Worm (Caenorhabditis elegans): Measurements from ENCODE around the gene sri-73.

The sri-73 gene

DNA sequence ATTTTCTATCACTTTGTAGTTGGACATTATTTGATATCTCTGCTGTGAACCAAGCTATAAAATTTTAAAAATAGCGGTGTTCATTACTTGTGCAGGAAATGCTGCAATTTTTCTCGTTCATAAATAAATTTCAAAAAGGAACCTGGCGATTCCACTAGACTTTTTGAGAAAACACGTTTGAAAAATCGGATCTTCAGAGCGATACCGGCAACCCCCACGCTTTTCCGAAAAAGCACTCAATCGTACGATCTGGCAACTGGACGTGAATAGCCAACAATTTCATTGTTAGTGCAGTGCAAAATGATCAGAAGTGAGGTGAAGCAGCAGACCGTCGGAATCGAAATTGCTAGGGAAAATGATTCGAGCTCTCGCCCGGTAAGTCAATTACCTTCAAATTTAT is 15.7 kb upstream of the sri-73 start, which contains the start of gene nstp-7:
nstp-7 (plus strand) TSS at position 301 of the 400 bp plus-strand sequence.
- TF ChIP-seq him-1 (tag; optimal IDR thresholded peaks at IDR 0.05), result no peak
- TF ChIP-seq dao-5 (tag; optimal IDR thresholded peaks at IDR 0.05), result no peak
- no peak for TF ChIP-seq W03F9.2 (tag; optimal IDR thresholded peaks at IDR 0.05)

DNA sequence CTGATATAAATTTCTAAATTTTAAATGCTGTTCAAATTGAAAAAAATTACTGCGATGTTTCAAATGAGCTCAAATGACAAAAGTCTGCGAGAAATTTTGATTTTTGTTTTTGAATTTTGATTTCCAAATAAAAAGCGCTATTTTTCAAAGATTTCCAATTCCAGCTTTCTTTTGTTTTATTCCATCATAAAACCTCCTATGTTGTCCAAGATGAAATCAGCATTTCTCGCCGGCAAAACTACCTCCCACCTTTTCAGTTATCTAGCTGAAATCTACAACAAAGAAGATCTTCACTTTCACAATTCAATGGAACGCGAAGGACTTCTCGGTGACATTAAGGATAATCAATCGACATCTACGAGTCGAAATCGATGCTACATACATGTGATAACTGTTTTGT is 13.1 kb upstream of the sri-73 start, which contains the start of gene K06H6.4:
K06H6.4 (plus strand) TSS at position 301 of the 400 bp plus-strand sequence.
- TF ChIP-seq him-1 (tag; optimal IDR thresholded peaks at IDR 0.05), result no peak
- no peak for TF ChIP-seq W03F9.2 (tag; optimal IDR thresholded peaks at IDR 0.05)
- no peak for TF ChIP-seq dao-5 (tag; optimal IDR thresholded peaks at IDR 0.05)

DNA sequence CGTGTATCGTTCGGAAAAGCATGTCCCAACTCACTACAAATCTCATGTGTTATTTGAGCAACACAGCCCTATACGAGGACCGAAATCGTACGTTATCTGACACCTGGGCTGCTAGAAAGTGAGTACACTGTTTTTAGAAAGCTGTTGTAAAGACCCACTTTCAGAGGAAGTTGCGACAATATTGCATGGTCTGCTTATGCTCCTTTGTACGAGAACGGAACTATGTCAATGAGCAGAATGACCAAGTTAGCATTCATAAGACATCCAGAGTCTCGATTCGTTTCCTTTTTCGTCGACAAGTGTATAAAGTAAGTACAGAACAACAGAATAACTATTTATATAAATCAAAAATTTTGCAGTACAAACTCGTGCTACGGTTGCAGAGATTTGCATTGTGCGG is 11.0 kb upstream of the sri-73 start:
- TF ChIP-seq him-1 (tag; optimal IDR thresholded peaks at IDR 0.05) (no peak), dao-5 (tag; optimal IDR thresholded peaks at IDR 0.05) (no peak), W03F9.2 (tag; optimal IDR thresholded peaks at IDR 0.05) (no peak)

DNA sequence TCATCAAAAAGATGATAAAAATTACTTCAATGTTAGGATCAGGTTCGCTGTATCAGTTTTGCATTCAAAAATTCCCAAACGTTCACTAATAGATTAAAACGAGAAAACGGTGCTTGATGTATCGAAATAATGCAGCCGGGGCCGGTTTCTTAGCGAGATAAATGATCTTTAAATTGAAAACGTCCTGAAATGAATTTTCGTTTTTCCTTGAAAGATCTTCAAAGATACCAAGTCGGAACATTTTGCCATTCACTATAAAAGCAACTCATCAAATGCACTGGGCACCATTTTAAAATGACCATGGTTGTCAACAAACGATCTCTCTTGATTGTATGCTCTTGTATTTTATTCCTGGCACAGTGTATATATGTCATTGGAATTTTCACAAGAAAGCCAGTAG is 10.2 kb upstream of the sri-73 start, which contains the start of gene K06H6.5:
K06H6.5 (plus strand) TSS at position 301 of the 400 bp plus-strand sequence.
- TF ChIP-seq W03F9.2 (tag; optimal IDR thresholded peaks at IDR 0.05) (no peak), dao-5 (tag; optimal IDR thresholded peaks at IDR 0.05) (no peak), him-1 (tag; optimal IDR thresholded peaks at IDR 0.05) (no peak)

DNA sequence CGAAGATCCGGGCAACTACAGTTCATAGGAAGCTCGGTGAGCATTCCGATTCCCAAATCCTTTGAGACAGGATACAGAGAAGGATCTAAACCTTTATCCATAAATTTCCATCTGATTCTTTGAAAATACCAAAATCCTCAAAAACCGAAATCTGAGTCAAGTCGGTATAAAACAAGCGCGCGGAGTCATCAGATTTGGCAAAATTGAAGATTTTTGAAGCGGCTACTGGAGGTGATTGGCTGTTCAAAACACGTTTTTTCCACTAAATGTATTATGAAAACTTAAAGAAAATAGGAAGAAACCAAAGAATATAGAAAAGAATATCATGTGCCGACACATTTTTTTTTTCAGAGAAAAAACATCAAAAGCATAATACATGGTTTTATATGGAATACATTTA is 8.8 kb upstream of the sri-73 start, which contains the start of gene C14C6.13:
C14C6.13 (minus strand) TSS at position 101 of the 400 bp plus-strand sequence.
- TF ChIP-seq dao-5 (tag; optimal IDR thresholded peaks at IDR 0.05) (no peak), W03F9.2 (tag; optimal IDR thresholded peaks at IDR 0.05) (no peak), him-1 (tag; optimal IDR thresholded peaks at IDR 0.05) (no peak)

DNA sequence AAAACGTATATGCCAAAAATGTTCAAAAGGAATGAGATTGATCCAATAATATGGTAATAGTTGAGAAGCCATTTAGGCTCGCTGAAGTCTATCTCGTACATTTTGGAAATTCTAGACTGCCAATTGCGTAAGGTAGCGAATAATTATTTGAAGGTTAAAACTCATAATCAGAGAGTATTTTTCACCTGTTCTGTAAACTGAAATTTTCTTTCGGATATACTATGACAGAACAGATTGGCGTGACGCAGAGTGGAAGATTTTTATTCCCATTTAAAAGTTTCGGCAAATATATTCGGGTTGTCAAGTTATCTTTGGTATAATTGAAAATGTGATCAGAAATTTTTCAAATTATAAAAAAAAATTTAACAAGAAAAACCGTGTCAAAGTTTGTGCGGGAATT is 2.2 kb upstream of the sri-73 start, which contains the start of gene sri-72:
sri-72 (minus strand) TSS at position 101 of the 400 bp plus-strand sequence.
- TF ChIP-seq him-1 (tag; optimal IDR thresholded peaks at IDR 0.05) (no peak), W03F9.2 (tag; optimal IDR thresholded peaks at IDR 0.05) (no peak), dao-5 (tag; optimal IDR thresholded peaks at IDR 0.05) (no peak)

DNA sequence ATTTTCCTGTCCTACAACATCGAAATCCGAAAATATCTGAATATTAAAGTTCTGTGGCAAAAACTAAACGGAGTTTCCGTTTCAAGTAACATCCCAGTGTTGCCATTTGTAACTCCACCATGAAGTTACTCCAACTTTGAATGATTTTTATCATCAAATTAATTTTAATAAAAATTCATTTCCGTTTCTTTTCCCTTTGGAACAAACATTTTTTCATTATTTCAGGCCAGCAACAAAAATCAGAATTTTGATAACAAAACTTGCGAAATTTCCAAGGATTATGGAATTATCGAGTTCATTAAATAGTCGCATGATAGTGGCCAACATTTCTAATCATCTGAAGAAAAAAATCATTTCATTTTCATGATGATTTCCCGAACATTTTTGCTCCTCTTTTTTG is 3.0 kb downstream of the sri-73 start, which contains the start of gene C14C6.2:
C14C6.2 (plus strand) TSS at position 301 of the 400 bp plus-strand sequence.
- TF ChIP-seq W03F9.2 (tag; optimal IDR thresholded peaks at IDR 0.05) (no peak), dao-5 (tag; optimal IDR thresholded peaks at IDR 0.05) (no peak), him-1 (tag; optimal IDR thresholded peaks at IDR 0.05) (no peak)

DNA sequence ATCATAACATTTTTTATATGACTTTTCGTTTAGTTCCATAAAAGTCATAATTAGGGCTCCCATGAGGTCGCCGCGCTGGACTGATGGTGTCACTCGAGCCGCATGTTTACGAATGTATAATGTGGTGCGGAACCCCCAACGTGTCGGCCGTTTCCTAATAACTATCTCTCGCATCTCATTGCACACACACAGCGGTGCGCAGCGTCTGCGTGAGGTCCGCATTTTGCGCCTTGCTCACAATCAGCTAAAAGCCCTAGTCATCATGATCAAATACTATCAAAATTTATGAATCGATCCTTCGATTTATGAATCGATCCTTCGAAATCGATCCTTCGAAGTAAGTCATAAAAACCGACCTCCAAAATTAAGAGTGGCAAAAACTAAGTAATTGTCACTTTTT is 5.9 kb downstream of the sri-73 start, which contains the start of gene srx-7:
srx-7 (plus strand) TSS at position 256 of the 400 bp plus-strand sequence.
- TF ChIP-seq dao-5 (tag; optimal IDR thresholded peaks at IDR 0.05) (no peak), him-1 (tag; optimal IDR thresholded peaks at IDR 0.05) (no peak), W03F9.2 (tag; optimal IDR thresholded peaks at IDR 0.05) (no peak)

DNA sequence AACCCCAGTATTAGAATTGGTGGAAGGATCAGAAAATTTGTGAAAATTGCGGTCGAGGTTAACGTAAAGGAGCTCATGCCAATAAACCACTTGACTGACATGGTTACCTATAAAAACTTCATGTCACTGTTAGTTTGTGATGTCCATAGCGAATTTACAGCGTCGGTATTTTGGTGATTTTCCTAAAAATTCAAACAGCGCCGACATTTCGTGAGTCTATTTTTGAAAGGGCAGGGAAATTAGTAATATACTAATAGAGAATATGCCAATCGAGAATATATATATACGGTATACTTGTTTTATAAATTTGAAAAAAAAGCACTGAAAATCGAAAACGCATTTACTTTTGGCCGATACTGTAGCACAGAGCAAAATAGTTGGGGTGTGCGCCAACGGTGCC is 9.8 kb downstream of the sri-73 start, which contains the start of gene srx-8:
srx-8 (minus strand) TSS at position 101 of the 400 bp plus-strand sequence.
- no peak for TF ChIP-seq dao-5 (tag; optimal IDR thresholded peaks at IDR 0.05)
- no peak for TF ChIP-seq him-1 (tag; optimal IDR thresholded peaks at IDR 0.05)
- no peak for TF ChIP-seq W03F9.2 (tag; optimal IDR thresholded peaks at IDR 0.05)

DNA sequence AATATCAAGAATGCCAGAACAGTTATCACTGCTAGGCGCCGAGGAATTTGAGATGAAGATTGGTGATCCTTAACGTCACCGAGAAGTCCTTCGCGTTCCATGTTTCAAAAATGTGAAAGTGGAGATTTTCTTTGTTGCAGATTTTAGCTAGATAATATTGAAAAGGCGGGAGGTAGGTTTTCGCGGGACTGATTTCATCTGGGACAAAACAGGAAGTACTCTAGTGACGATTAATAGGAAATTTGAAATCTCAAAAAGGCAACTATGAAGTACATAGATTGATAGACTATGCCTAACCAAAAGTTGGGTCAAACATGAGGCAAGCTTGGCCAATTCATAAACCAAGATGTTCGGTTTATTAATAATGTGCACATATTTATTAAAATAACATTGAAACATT is 12.8 kb downstream of the sri-73 start, which contains the start of gene C14C6.8:
C14C6.8 (minus strand) TSS at position 101 of the 400 bp plus-strand sequence.
- TF ChIP-seq him-1 (tag; optimal IDR thresholded peaks at IDR 0.05) (no peak), dao-5 (tag; optimal IDR thresholded peaks at IDR 0.05) (no peak), W03F9.2 (tag; optimal IDR thresholded peaks at IDR 0.05) (no peak)

DNA sequence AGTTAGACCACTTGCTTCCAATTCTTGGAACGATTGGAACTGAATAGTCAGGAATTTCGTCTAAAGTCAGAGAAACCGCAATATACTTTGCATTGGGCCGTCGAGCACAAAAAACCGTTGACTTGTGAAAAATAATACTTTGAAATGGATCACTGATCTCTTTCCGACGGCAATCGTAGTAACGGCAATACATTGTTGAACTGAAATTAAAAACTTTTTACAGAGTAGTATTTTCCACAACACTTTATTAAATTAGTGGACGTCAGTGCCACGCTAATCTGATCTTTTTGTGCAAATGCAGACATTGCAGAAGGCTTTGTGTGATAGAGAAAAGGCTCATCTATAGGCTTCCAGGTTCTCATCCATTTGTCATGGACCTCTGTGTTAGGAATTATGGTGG is 13.5 kb downstream of the sri-73 start:
- TF ChIP-seq W03F9.2 (tag; optimal IDR thresholded peaks at IDR 0.05) (no peak), him-1 (tag; optimal IDR thresholded peaks at IDR 0.05) (no peak), dao-5 (tag; optimal IDR thresholded peaks at IDR 0.05) (no peak)

DNA sequence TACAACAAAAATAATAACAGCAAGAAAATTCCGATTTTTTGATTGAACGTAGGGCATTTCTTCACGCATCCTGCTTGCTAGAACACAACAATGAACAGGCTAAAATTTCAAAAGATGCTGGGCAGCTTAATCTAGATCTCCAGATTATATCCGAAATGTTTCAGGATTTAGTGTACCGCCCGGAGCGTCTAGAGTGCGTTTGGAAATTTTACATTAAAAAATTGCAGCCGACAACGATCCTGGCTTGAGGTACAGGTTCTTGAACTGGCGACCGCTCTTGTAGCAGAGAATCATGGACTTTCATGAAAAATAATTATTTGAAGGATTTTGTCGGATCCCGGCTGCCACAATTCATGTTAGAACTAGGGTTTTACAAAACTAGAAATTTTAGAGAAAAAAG is 17.9 kb downstream of the sri-73 start, which contains the start of gene C14C6.6:
C14C6.6 (minus strand) TSS at position 101 of the 400 bp plus-strand sequence.
- TF ChIP-seq him-1 (tag; optimal IDR thresholded peaks at IDR 0.05) (no peak), W03F9.2 (tag; optimal IDR thresholded peaks at IDR 0.05) (no peak), dao-5 (tag; optimal IDR thresholded peaks at IDR 0.05) (no peak)

DNA sequence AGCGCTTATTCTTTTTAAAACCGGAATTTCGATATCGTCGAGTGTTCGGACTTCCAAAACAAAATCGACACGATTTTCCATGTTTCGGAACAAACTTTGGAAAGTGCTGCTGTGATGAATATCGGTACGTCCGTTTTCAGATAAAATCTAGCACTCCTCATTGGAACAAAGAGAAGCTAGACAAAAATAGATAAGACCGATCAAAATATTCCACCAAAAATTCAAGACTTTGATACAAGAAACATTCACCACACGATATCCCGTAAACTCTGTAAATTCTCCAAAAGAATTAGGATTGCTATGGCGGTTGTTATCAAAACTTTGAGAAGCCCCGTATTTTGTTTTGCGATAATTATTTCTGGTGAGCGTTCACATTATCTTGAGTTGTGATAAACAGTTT is 22.7 kb downstream of the sri-73 start, which contains the start of gene C14C6.3:
C14C6.3 (plus strand) TSS at position 301 of the 400 bp plus-strand sequence.
- TF ChIP-seq W03F9.2 (tag; optimal IDR thresholded peaks at IDR 0.05) (no peak), him-1 (tag; optimal IDR thresholded peaks at IDR 0.05) (no peak), dao-5 (tag; optimal IDR thresholded peaks at IDR 0.05) (no peak)

DNA sequence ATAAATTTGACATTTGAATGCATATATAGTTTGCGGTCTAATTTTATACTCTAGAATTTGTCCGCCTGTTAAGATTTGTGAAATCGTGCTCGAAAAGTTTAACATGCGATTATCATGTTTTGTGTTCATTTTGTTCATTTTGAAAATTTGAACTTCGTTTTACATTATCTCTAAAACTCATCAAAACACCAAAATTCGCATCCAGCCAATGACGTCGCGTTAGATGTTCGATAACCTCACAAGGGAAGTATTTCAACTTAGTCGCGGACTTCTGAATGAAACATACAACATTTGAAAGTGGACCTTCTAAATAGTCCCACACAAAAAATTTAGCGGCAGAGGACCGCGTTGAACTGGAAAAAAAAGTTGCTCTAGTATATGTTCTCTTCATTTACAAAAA is 24.4 kb downstream of the sri-73 start:
- no peak for TF ChIP-seq W03F9.2 (tag; optimal IDR thresholded peaks at IDR 0.05)
- no peak for TF ChIP-seq him-1 (tag; optimal IDR thresholded peaks at IDR 0.05)
- no peak for TF ChIP-seq dao-5 (tag; optimal IDR thresholded peaks at IDR 0.05)
